Fruit fly (Drosophila melanogaster) whole organism, wandering third instar larva: ENCODE measurements around the gene CG42747.

Experiments
- Abd-B ChIP-seq: fragments of >200 bp; optimal IDR thresholded peaks from 2 replicates; lab custom pipeline; 2017; ENCODE audit warnings: missing biosample characterization, missing genetic modification characterization
- CrebA ChIP-seq: fragments of 200-800 bp; sonication (Bioruptor generic); optimal IDR thresholded peaks from 2 replicates; lab custom pipeline; 2016; ENCODE audit warnings: missing biosample characterization, mild to moderate bottlenecking, missing genetic modification characterization, borderline replicate concordance
- Dfd ChIP-seq: fragments of >200 bp; optimal IDR thresholded peaks from 2 replicates; lab custom pipeline; 2017; ENCODE audit warnings: missing biosample characterization, missing genetic modification characterization
- GATAd ChIP-seq: sonication (Bioruptor generic); optimal IDR thresholded peaks from 2 replicates; lab custom pipeline; 2016; ENCODE audit warnings: missing biosample characterization, missing genetic modification characterization
- Hr83 ChIP-seq: fragments of 200-300 bp; sonication (Bioruptor generic); optimal IDR thresholded peaks from 2 replicates; lab custom pipeline; 2016; ENCODE audit warnings: missing biosample characterization, mild to moderate bottlenecking, missing genetic modification characterization, moderate library complexity; ENCODE audit not compliant: poor library complexity, severe bottlenecking
- Jra ChIP-seq: sonication (Bioruptor generic); optimal IDR thresholded peaks from 2 replicates; lab custom pipeline; 2016; ENCODE audit warnings: missing biosample characterization, missing genetic modification characterization
- Myc ChIP-seq: fragments of >200 bp; optimal IDR thresholded peaks from 2 replicates; lab custom pipeline; 2017
- OdsH ChIP-seq: fragments of 200-800 bp; sonication (Bioruptor generic); optimal IDR thresholded peaks from 2 replicates; lab custom pipeline; 2016; ENCODE audit warnings: missing biosample characterization, mild to moderate bottlenecking, missing genetic modification characterization
- Sp1 ChIP-seq: fragments of 200-800 bp; sonication (Bioruptor generic); optimal IDR thresholded peaks from 3 replicates; lab custom pipeline; 2019; ENCODE audit warnings: missing biosample characterization, mild to moderate bottlenecking, missing genetic modification characterization, moderate library complexity
- brk ChIP-seq: fragments of 200-800 bp; sonication (Bioruptor generic); optimal IDR thresholded peaks from 2 replicates; lab custom pipeline; 2016; ENCODE audit warnings: missing biosample characterization, mild to moderate bottlenecking, missing genetic modification characterization
- dmrt93B ChIP-seq: fragments of 200-800 bp; sonication (Bioruptor generic); optimal IDR thresholded peaks from 2 replicates; lab custom pipeline; 2018; ENCODE audit warnings: missing biosample characterization, mild to moderate bottlenecking, missing genetic modification characterization
- lola ChIP-seq: fragments of >200 bp; optimal IDR thresholded peaks from 2 replicates; lab custom pipeline; 2017; ENCODE audit warnings: missing biosample characterization, missing genetic modification characterization
- pan ChIP-seq: fragments of >200 bp; optimal IDR thresholded peaks from 2 replicates; lab custom pipeline; 2017
- psq ChIP-seq: fragments of 200-800 bp; sonication (Bioruptor generic); optimal IDR thresholded peaks from 3 replicates; lab custom pipeline; 2017; ENCODE audit warnings: missing biosample characterization, mild to moderate bottlenecking, missing genetic modification characterization, moderate library complexity

DNA sequence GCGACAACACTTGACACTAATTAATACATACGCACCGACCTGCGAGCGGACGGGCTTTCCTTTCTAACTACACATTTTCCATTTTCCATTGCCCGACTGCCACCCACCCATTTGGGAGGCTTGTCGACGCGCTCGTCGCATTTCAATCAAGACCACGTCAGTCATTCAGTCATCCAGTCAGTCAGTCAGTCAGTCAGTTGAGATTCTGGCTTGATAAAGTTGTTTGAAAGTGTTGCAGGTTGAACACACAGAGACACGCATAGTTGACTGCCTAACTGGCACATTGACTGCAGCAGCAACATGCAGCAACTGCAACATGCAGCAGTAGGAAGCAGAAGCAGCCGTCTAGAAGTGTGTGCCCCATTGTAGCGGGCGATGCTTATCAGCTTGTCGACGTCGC, 51.2 kb downstream of the CG42747 start:
- TF ChIP-seq Myc: no peak
- TF ChIP-seq psq: no peak
- TF ChIP-seq Hr83 (GFP tag; lab: Kevin White, UChicago): no peak
- no peak for TF ChIP-seq lola (GFP tag; lab: Kevin White, UChicago)
- TF ChIP-seq GATAd (GFP tag; lab: Kevin White, UChicago): no peak
- TF ChIP-seq dmrt93B (GFP tag; lab: Kevin White, UChicago): no peak
- no peak for TF ChIP-seq Sp1 (GFP tag; lab: Kevin White, UChicago)
- no peak for TF ChIP-seq Dfd (GFP tag; lab: Kevin White, UChicago)
- TF ChIP-seq CrebA (GFP tag; lab: Kevin White, UChicago): no peak
- TF ChIP-seq brk (GFP tag; lab: Kevin White, UChicago): no peak
- no peak for TF ChIP-seq Abd-B (GFP tag; lab: Kevin White, UChicago)
- TF ChIP-seq OdsH: no peak
- no peak for TF ChIP-seq Jra (GFP tag; lab: Kevin White, UChicago)
- no peak for TF ChIP-seq pan (lab: Kevin White, UChicago)
